Worm (Caenorhabditis elegans) whole organism, mixed stage, embryonic: ENCODE results near the gene Y55F3C.17.

Experiments
- M03D4.4 ChIP-seq: sonication (generic microtip); optimal IDR thresholded peaks from 2 replicates; lab custom pipeline; 2017; ENCODE audit warnings: mild to moderate bottlenecking, missing genetic modification characterization, missing compliant biosample characterization
- bed-3 ChIP-seq: fragments of 200-800 bp; sonication (Bioruptor generic); optimal IDR thresholded peaks from 3 replicates; lab custom pipeline; 2018; ENCODE audit warnings: mild to moderate bottlenecking, missing genetic modification characterization, moderate library complexity, missing compliant biosample characterization
- ceh-83 ChIP-seq: fragments of 200-800 bp; sonication (Bioruptor generic); optimal IDR thresholded peaks from 2 replicates; lab custom pipeline; 2018; ENCODE audit warnings: mild to moderate bottlenecking, missing genetic modification characterization, missing compliant biosample characterization
- ces-1 ChIP-seq: fragments of 150-350 bp; optimal IDR thresholded peaks from 2 replicates; lab custom pipeline; 2014; ENCODE audit warnings: missing biosample characterization, missing genetic modification reagents, missing genetic modification characterization
- cnd-1 ChIP-seq: fragments of 200-800 bp; sonication (Bioruptor generic); optimal IDR thresholded peaks from 2 replicates; lab custom pipeline; 2018; ENCODE audit warnings: mild to moderate bottlenecking, missing genetic modification characterization, missing compliant biosample characterization
- drap-1 ChIP-seq: fragments of 200-800 bp; sonication (Bioruptor generic); optimal IDR thresholded peaks from 3 replicates; lab custom pipeline; 2018; ENCODE audit warnings: mild to moderate bottlenecking, missing genetic modification characterization, missing compliant biosample characterization
- elt-1 ChIP-seq: sonication (generic microtip); optimal IDR thresholded peaks from 2 replicates; lab custom pipeline; 2017; ENCODE audit warnings: missing genetic modification characterization, mild to moderate bottlenecking, missing compliant biosample characterization, antibody characterized with exemption, moderate library complexity, borderline replicate concordance; ENCODE audit not compliant: insufficient read depth
- elt-3 ChIP-seq: fragments of 150-350 bp; optimal IDR thresholded peaks from 2 replicates; lab custom pipeline; 2014; ENCODE audit warnings: missing biosample characterization, missing genetic modification characterization
- flh-1 ChIP-seq: fragments of 200-800 bp; sonication (Bioruptor generic); optimal IDR thresholded peaks from 2 replicates; lab custom pipeline; 2018; ENCODE audit warnings: mild to moderate bottlenecking, missing genetic modification characterization, moderate library complexity, missing compliant biosample characterization
- hlh-1 ChIP-seq: fragments of 150-350 bp; optimal IDR thresholded peaks from 2 replicates; lab custom pipeline; 2014; ENCODE audit warnings: missing biosample characterization, missing genetic modification reagents, missing genetic modification characterization
- lin-13 ChIP-seq: fragments of 150-350 bp; optimal IDR thresholded peaks from 2 replicates; lab custom pipeline; 2014; ENCODE audit warnings: missing biosample characterization, missing genetic modification characterization
- lin-32 ChIP-seq: fragments of 200-800 bp; sonication (Bioruptor generic); optimal IDR thresholded peaks from 2 replicates; lab custom pipeline; 2018; ENCODE audit warnings: mild to moderate bottlenecking, missing genetic modification characterization, missing compliant biosample characterization
- lsy-2 ChIP-seq: fragments of 150-350 bp; optimal IDR thresholded peaks from 2 replicates; lab custom pipeline; 2014; ENCODE audit warnings: missing biosample characterization, missing genetic modification characterization
- mab-5 ChIP-seq: fragments of 150-350 bp; optimal IDR thresholded peaks from 2 replicates; lab custom pipeline; 2014; ENCODE audit warnings: missing biosample characterization, missing genetic modification characterization
- mep-1 ChIP-seq: fragments of 150-350 bp; optimal IDR thresholded peaks from 2 replicates; lab custom pipeline; 2017; ENCODE audit warnings: missing biosample characterization, missing genetic modification reagents, missing genetic modification characterization, inconsistent platforms
- mls-2 ChIP-seq: sonication (generic microtip); optimal IDR thresholded peaks from 2 replicates; lab custom pipeline; 2016; ENCODE audit warnings: mild to moderate bottlenecking, missing genetic modification characterization, moderate library complexity, missing compliant biosample characterization
- nhr-12 ChIP-seq: fragments of 150-350 bp; optimal IDR thresholded peaks from 2 replicates; lab custom pipeline; 2014; ENCODE audit warnings: missing biosample characterization, missing genetic modification characterization
- nhr-237 ChIP-seq: fragments of 150-350 bp; optimal IDR thresholded peaks from 2 replicates; lab custom pipeline; 2014; ENCODE audit warnings: missing biosample characterization, missing genetic modification characterization
- nhr-28 ChIP-seq: fragments of 150-350 bp; optimal IDR thresholded peaks from 2 replicates; lab custom pipeline; 2014; ENCODE audit warnings: missing biosample characterization, missing genetic modification characterization
- pha-4 ChIP-seq: fragments of 150-350 bp; optimal IDR thresholded peaks from 2 replicates; lab custom pipeline; 2018; ENCODE audit warnings: missing biosample characterization, missing genetic modification reagents, missing genetic modification characterization
- sem-2 ChIP-seq: fragments of 200-800 bp; sonication (Bioruptor generic); optimal IDR thresholded peaks from 2 replicates; lab custom pipeline; 2018; ENCODE audit warnings: mild to moderate bottlenecking, missing genetic modification characterization, missing compliant biosample characterization
- snpc-4 ChIP-seq: fragments of 150-350 bp; optimal IDR thresholded peaks from 2 replicates; lab custom pipeline; 2014; ENCODE audit warnings: missing biosample characterization, missing genetic modification characterization
- unc-120 ChIP-seq: sonication (generic microtip); optimal IDR thresholded peaks from 2 replicates; lab custom pipeline; 2017; ENCODE audit warnings: missing genetic modification characterization, missing compliant biosample characterization; ENCODE audit not compliant: poor library complexity, severe bottlenecking
- unc-39 ChIP-seq: fragments of 150-350 bp; optimal IDR thresholded peaks from 2 replicates; lab custom pipeline; 2014; ENCODE audit warnings: missing biosample characterization, missing genetic modification characterization
- unc-62 ChIP-seq: fragments of 150-350 bp; optimal IDR thresholded peaks from 2 replicates; lab custom pipeline; 2014; ENCODE audit warnings: missing biosample characterization, missing genetic modification reagents, missing genetic modification characterization
- zip-8 ChIP-seq: fragments of 150-350 bp; optimal IDR thresholded peaks from 2 replicates; lab custom pipeline; 2014; ENCODE audit warnings: missing biosample characterization, missing genetic modification characterization

The Y55F3C.17 gene

DNA sequence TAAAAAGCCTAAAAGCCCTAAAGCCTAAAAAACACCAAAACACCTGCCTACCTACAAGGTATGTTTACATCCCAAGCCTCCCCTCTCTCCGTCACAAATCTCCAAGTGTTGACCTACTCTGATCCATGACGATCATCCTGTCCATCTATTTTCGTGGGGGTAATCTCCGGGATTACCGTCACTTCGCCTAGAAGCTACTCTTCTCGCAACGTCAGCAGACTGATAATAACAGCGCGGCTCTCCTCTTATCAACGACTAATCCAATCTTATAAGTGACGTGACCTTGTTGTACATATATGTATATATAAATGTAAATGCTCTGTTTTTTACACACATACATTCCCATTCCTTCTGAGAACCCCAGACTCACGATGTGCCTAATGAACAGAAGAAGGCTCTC lies 49.8 kb downstream of the Y55F3C.17 start:
- TF ChIP-seq nhr-12 (tag; lab: Kevin White, UChicago) (no peak), unc-120 (tag; lab: Kevin White, UChicago) (no peak), ceh-83 (GFP tag; lab: Kevin White, UChicago) (no peak), nhr-28 (tag; lab: Kevin White, UChicago) (no peak), snpc-4 (tag; lab: Kevin White, UChicago) (no peak), mep-1 (tag; lab: Kevin White, UChicago) (no peak), lin-32 (GFP tag; lab: Kevin White, UChicago) (no peak), sem-2 (GFP tag; lab: Kevin White, UChicago) (no peak), unc-39 (tag; lab: Kevin White, UChicago) (no peak), unc-62 (no peak), lin-13 (tag; lab: Kevin White, UChicago) (no peak), cnd-1 (tag; lab: Kevin White, UChicago) (no peak)
- TF ChIP-seq, all 35 proteins: peak for 0

ce11 chrIV:643481-643880 lies 54.7 kb downstream of the Y55F3C.17 start:
- TF ChIP-seq elt-1 (no peak), mls-2 (tag; lab: Kevin White, UChicago) (no peak), pha-4 (tag; lab: Kevin White, UChicago) (no peak), unc-120 (tag; lab: Kevin White, UChicago) (no peak), nhr-237 (no peak), M03D4.4 (no peak), flh-1 (no peak), unc-39 (tag; lab: Kevin White, UChicago) (no peak), bed-3 (GFP tag; lab: Kevin White, UChicago) (no peak), ces-1 (no peak)

DNA sequence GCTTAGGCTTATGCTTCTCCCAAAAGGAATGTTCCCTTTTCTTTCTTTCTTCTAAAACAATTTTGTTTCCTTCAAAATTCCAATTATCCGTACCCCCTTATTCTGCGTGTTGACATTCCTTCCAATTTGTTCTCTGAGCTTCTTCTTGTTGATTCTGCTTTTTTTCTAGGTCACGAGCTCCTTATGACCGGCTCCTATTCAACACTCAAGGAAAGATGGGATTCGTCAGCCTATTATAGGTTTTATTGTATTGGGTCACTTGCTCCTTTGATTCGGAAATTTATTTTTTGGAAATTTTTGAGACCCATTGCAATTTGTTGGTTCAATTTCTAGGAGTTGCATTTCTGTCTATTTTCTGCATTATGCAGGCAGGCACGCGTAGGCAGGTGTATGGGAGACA lies 59.0 kb downstream of the Y55F3C.17 start:
- TF ChIP-seq zip-8 (no peak), unc-39 (tag; lab: Kevin White, UChicago) (no peak), unc-62 (no peak), elt-3 (tag; lab: Kevin White, UChicago) (no peak), mls-2 (tag; lab: Kevin White, UChicago) (no peak), drap-1 (GFP tag; lab: Kevin White, UChicago) (no peak), lsy-2 (no peak), unc-120 (tag; lab: Kevin White, UChicago) (no peak), pha-4 (tag; lab: Kevin White, UChicago) (no peak), M03D4.4 (no peak), hlh-1 (tag; lab: Kevin White, UChicago) (no peak), nhr-12 (tag; lab: Kevin White, UChicago) (no peak), mab-5 (no peak)
- TF ChIP-seq, all 35 proteins: peak for 0
